Worm (Caenorhabditis elegans): ENCODE results near the gene lin-15B.

ce11 chrX:15759222-15759621, 33.3 kb downstream of the lin-15B start:
- TF ChIP-seq tab-1 (GFP tag; IDR thresholded peaks at IDR 0.05) (no peak), ztf-29 (GFP tag; IDR thresholded peaks at IDR 0.05) (no peak), ztf-23 (GFP tag; IDR thresholded peaks at IDR 0.05) (no peak)

All from whole organism, midembryonic.